Fruit fly (Drosophila melanogaster) whole organism, prepupa: Measurements from ENCODE around the gene CG16959.

ENCODE experiments used
- Blimp-1 ChIP-seq: fragments of 200-800 bp; sonication (Bioruptor generic); optimal IDR thresholded peaks from 3 replicates; lab custom pipeline; 2017; ENCODE audit warnings: missing biosample characterization, missing genetic modification characterization, mild to moderate bottlenecking, moderate library complexity, missing genetic modification reagents
- CG10669 ChIP-seq: fragments of 200-800 bp; sonication (Bioruptor generic); optimal IDR thresholded peaks from 3 replicates; lab custom pipeline; 2018; ENCODE audit warnings: missing biosample characterization, mild to moderate bottlenecking, missing genetic modification characterization, moderate library complexity
- CG11762 ChIP-seq: fragments of 200-800 bp; sonication (Bioruptor generic); optimal IDR thresholded peaks from 3 replicates; lab custom pipeline; 2016; ENCODE audit warnings: missing biosample characterization, missing genetic modification characterization; ENCODE audit not compliant: insufficient read depth
- CG11902 ChIP-seq: fragments of 200-800 bp; sonication (Bioruptor generic); optimal IDR thresholded peaks from 3 replicates; lab custom pipeline; 2016; ENCODE audit warnings: missing biosample characterization, missing genetic modification characterization
- CG15336 ChIP-seq: fragments of 200-800 bp; sonication (Bioruptor generic); IDR thresholded peaks from 2 replicates; pipeline ENCODE4 v1.3.6; 2022; ENCODE audit warnings: missing biosample characterization, missing genetic modification characterization
- CG1621 ChIP-seq: fragments of 200-800 bp; sonication (Bioruptor generic); optimal IDR thresholded peaks from 3 replicates; lab custom pipeline; 2018; ENCODE audit warnings: missing biosample characterization, mild to moderate bottlenecking, missing genetic modification characterization
- CG32006 ChIP-seq: fragments of 200-800 bp; sonication (Bioruptor generic); optimal IDR thresholded peaks from 3 replicates; lab custom pipeline; 2017; ENCODE audit warnings: missing biosample characterization, mild to moderate bottlenecking, missing genetic modification characterization
- CG3919 ChIP-seq: fragments of 200-800 bp; sonication (Bioruptor generic); optimal IDR thresholded peaks from 3 replicates; lab custom pipeline; 2016; ENCODE audit warnings: missing biosample characterization, missing genetic modification characterization
- CG4318 ChIP-seq: fragments of 200-800 bp; sonication (Bioruptor generic); optimal IDR thresholded peaks from 3 replicates; lab custom pipeline; 2017; ENCODE audit warnings: missing biosample characterization, mild to moderate bottlenecking, missing genetic modification characterization
- CG6163 ChIP-seq: fragments of 200-800 bp; sonication (Bioruptor generic); IDR thresholded peaks from 3 replicates; pipeline ENCODE4 v1.3.6; 2022; ENCODE audit warnings: missing biosample characterization, missing genetic modification characterization
- CG6276 ChIP-seq: fragments of 200-800 bp; sonication (Bioruptor generic); optimal IDR thresholded peaks from 2 replicates; lab custom pipeline; 2017; ENCODE audit warnings: missing biosample characterization, mild to moderate bottlenecking, missing genetic modification characterization
- CG6808 ChIP-seq: fragments of 200-800 bp; sonication (Bioruptor generic); optimal IDR thresholded peaks from 3 replicates; lab custom pipeline; 2017; ENCODE audit warnings: missing biosample characterization, missing genetic modification characterization, mild to moderate bottlenecking, moderate library complexity, missing genetic modification reagents
- CG6854 ChIP-seq: fragments of 200-800 bp; sonication (Bioruptor generic); optimal IDR thresholded peaks from 2 replicates; lab custom pipeline; 2017; ENCODE audit warnings: missing biosample characterization, mild to moderate bottlenecking, missing genetic modification characterization
- CG8119 ChIP-seq: fragments of 200-800 bp; sonication (Bioruptor generic); IDR thresholded peaks from 3 replicates; pipeline ENCODE4 v1.3.6; 2022; ENCODE audit warnings: missing biosample characterization, missing genetic modification characterization
- CG8319 ChIP-seq: fragments of 200-800 bp; sonication (Bioruptor generic); optimal IDR thresholded peaks from 3 replicates; lab custom pipeline; 2016; ENCODE audit warnings: missing biosample characterization, missing genetic modification characterization
- Eip78C ChIP-seq: fragments of 200-800 bp; sonication (Bioruptor generic); peaks from one replicate; lab custom pipeline; 2016; ENCODE audit warnings: missing biosample characterization, missing genetic modification characterization
- Ets21C ChIP-seq: fragments of 200-800 bp; sonication (Bioruptor generic); optimal IDR thresholded peaks from 3 replicates; lab custom pipeline; 2016; ENCODE audit warnings: missing biosample characterization, missing genetic modification characterization
- Gug ChIP-seq: fragments of 200-800 bp; sonication (Bioruptor generic); IDR thresholded peaks from 2 replicates; pipeline ENCODE4 v1.3.6; 2022; ENCODE audit warnings: missing biosample characterization, missing genetic modification characterization
- Hr4 ChIP-seq: fragments of 200-800 bp; sonication (Bioruptor generic); optimal IDR thresholded peaks from 3 replicates; lab custom pipeline; 2016; ENCODE audit warnings: missing biosample characterization, missing genetic modification characterization
- Lpt ChIP-seq: fragments of 200-800 bp; sonication (Bioruptor generic); optimal IDR thresholded peaks from 3 replicates; lab custom pipeline; 2016; ENCODE audit warnings: missing biosample characterization, missing genetic modification characterization
- OdsH ChIP-seq: fragments of 200-800 bp; sonication (Bioruptor generic); optimal IDR thresholded peaks from 3 replicates; lab custom pipeline; 2016; ENCODE audit warnings: missing biosample characterization, missing genetic modification characterization
- Sox102F ChIP-seq: fragments of 200-800 bp; sonication (Bioruptor generic); optimal IDR thresholded peaks from 2 replicates; lab custom pipeline; 2016; ENCODE audit warnings: missing biosample characterization, mild to moderate bottlenecking, missing genetic modification characterization
- Sox14 ChIP-seq: fragments of 200-800 bp; sonication (Bioruptor generic); optimal IDR thresholded peaks from 3 replicates; lab custom pipeline; 2016; ENCODE audit warnings: missing biosample characterization, missing genetic modification characterization
- achi ChIP-seq: fragments of 200-800 bp; sonication (Bioruptor generic); optimal IDR thresholded peaks from 3 replicates; lab custom pipeline; 2016; ENCODE audit warnings: missing biosample characterization, missing genetic modification characterization
- cyc ChIP-seq: fragments of 200-800 bp; sonication (Bioruptor generic); optimal IDR thresholded peaks from 3 replicates; lab custom pipeline; 2016; ENCODE audit warnings: missing biosample characterization, missing genetic modification characterization
- dac ChIP-seq: fragments of 200-800 bp; sonication (Bioruptor generic); optimal IDR thresholded peaks from 2 replicates; lab custom pipeline; 2017; ENCODE audit warnings: missing biosample characterization, mild to moderate bottlenecking, missing genetic modification characterization
- eg ChIP-seq: fragments of 200-800 bp; sonication (Bioruptor generic); IDR thresholded peaks from 3 replicates; pipeline ENCODE4 v1.3.6; 2022; ENCODE audit warnings: missing biosample characterization, missing genetic modification characterization
- esn ChIP-seq: fragments of 200-800 bp; sonication (Bioruptor generic); optimal IDR thresholded peaks from 2 replicates; lab custom pipeline; 2016; ENCODE audit warnings: missing biosample characterization, mild to moderate bottlenecking, missing genetic modification characterization, moderate library complexity
- fkh ChIP-seq: fragments of 200-800 bp; sonication (Bioruptor generic); optimal IDR thresholded peaks from 3 replicates; lab custom pipeline; 2017; ENCODE audit warnings: missing biosample characterization, mild to moderate bottlenecking, missing genetic modification characterization, moderate library complexity
- net ChIP-seq: fragments of 200-800 bp; sonication (Bioruptor generic); optimal IDR thresholded peaks from 3 replicates; lab custom pipeline; 2016; ENCODE audit warnings: missing biosample characterization, missing genetic modification characterization
- pdm3 ChIP-seq: fragments of 200-800 bp; sonication (Bioruptor generic); optimal IDR thresholded peaks from 3 replicates; lab custom pipeline; 2016; ENCODE audit warnings: missing biosample characterization, missing genetic modification characterization
- salr ChIP-seq, 2 experiments: fragments of 200-800 bp; sonication (Bioruptor generic); optimal IDR thresholded peaks; 3 replicates each; lab custom pipeline; 2016 to 2018; ENCODE audit warnings: missing biosample characterization in 2 of 2, missing genetic modification characterization in 2 of 2, mild to moderate bottlenecking in 1 of 2
- spab ChIP-seq: fragments of 200-800 bp; sonication (Bioruptor generic); optimal IDR thresholded peaks from 2 replicates; lab custom pipeline; 2017; ENCODE audit warnings: missing biosample characterization, mild to moderate bottlenecking, missing genetic modification characterization, missing genetic modification reagents
- ss ChIP-seq, 2 experiments: fragments of 200-800 bp; sonication (Bioruptor generic); optimal IDR thresholded peaks; 2 replicates in 1 of 2; 3 replicates in 1 of 2; lab custom pipeline; 2017 to 2018; ENCODE audit warnings: mild to moderate bottlenecking in 2 of 2, missing biosample characterization in 2 of 2, missing genetic modification characterization in 2 of 2, moderate library complexity in 1 of 2
- svp ChIP-seq: fragments of 200-800 bp; sonication (Bioruptor generic); peaks from one replicate; lab custom pipeline; 2016; ENCODE audit warnings: missing biosample characterization, missing genetic modification characterization
- topi ChIP-seq: fragments of 200-800 bp; sonication (Bioruptor generic); optimal IDR thresholded peaks from 3 replicates; lab custom pipeline; 2016; ENCODE audit warnings: missing biosample characterization, missing genetic modification characterization

CG16959 gene

dm6 chr3L:15174086-15174485 lies 49.0 kb upstream of the CG16959 start (continued):
- no peak for TF ChIP-seq Ets21C (GFP tag; lab: Kevin White, UChicago)
- TF ChIP-seq CG8319 (GFP tag; lab: Kevin White, UChicago), result peak; percentile 41
- peak; percentile 57 for TF ChIP-seq CG6808 (GFP tag; lab: Kevin White, UChicago)
- peak; percentile 56 to 69 for TF ChIP-seq ss (GFP tag; optimal IDR thresholded peaks at IDR 0.05; lab: Kevin White, UChicago)
- peak; percentile 16 for TF ChIP-seq pdm3
- peak; percentile 75 for TF ChIP-seq svp (GFP tag; lab: Kevin White, UChicago)
- no peak for TF ChIP-seq dac

dm6 chr3L:15172404-15173055 lies 47.4 kb upstream of the CG16959 start:
- TF ChIP-seq CG6854 (no peak), CG10669 (GFP tag; lab: Kevin White, UChicago) (no peak), salr (GFP tag; optimal IDR thresholded peaks at IDR 0.05; lab: Kevin White, UChicago) (no peak), dac (no peak), CG11762 (no peak), CG8319 (GFP tag; lab: Kevin White, UChicago) (no peak), esn (GFP tag; lab: Kevin White, UChicago) (no peak), CG32006 (GFP tag; lab: Kevin White, UChicago) (peak; percentile 10), CG1621 (no peak), Blimp-1 (GFP tag; lab: Kevin White, UChicago) (no peak), spab (GFP tag; lab: Kevin White, UChicago) (no peak), cyc (GFP tag; lab: Kevin White, UChicago) (no peak), CG4318 (GFP tag; lab: Kevin White, UChicago) (no peak), Eip78C (peak; percentile 55), Sox14 (GFP tag; lab: Kevin White, UChicago) (no peak), CG15336 (GFP tag; lab: Robert Waterston, UW) (no peak), Sox102F (GFP tag; lab: Kevin White, UChicago) (no peak)

- TF ChIP-seq CG3919 (GFP tag; lab: Kevin White, UChicago) (peak; percentile 34), CG15336 (GFP tag; lab: Robert Waterston, UW) (peak; percentile 77), CG11762 (no peak), net (GFP tag; lab: Kevin White, UChicago) (peak; percentile 35), CG6808 (GFP tag; lab: Kevin White, UChicago) (no peak), svp (GFP tag; lab: Kevin White, UChicago) (peak; percentile 42), CG6276 (GFP tag; lab: Kevin White, UChicago) (peak; percentile 39), Hr4 (GFP tag; lab: Kevin White, UChicago) (peak; percentile 53), OdsH (GFP tag; lab: Kevin White, UChicago) (peak; percentile 36), fkh (GFP tag; lab: Kevin White, UChicago) (no peak), CG32006 (GFP tag; lab: Kevin White, UChicago) (peak; percentile 66), CG6163 (GFP tag; lab: Robert Waterston, UW) (0 out of 3 replicates have a peak, but pooled peaks have one; percentile 17), topi (GFP tag; lab: Kevin White, UChicago) (no peak), CG4318 (GFP tag; lab: Kevin White, UChicago) (peak; percentile 36), dac (no peak), eg (GFP tag; lab: Robert Waterston, UW) (peak; percentile 53; the same call in 1 of the 3 replicates), salr (GFP tag; optimal IDR thresholded peaks at IDR 0.05; lab: Kevin White, UChicago) (peak in 1 of 2 experiments; percentile 35), CG11902 (GFP tag; lab: Kevin White, UChicago) (no peak), achi (GFP tag; lab: Kevin White, UChicago) (peak; percentile 37), CG8119 (GFP tag; lab: Robert Waterston, UW) (peak; percentile 75), Lpt (GFP tag; lab: Kevin White, UChicago) (peak; percentile 17), Gug (GFP tag; lab: Robert Waterston, UW) (peak; percentile 24; the same call in 1 of the 2 replicates), Eip78C (peak; percentile 65)
- TF ChIP-seq, all 60 proteins: peak for 17
Observed at dm6 chr3L:15171769-15172403, 46.8 kb upstream of the CG16959 start.
